Worm (Caenorhabditis elegans) whole organism, young adult: ENCODE measurements around the gene asb-1.
A peak's percentile ranks its signal among the peaks of the same experiment; 100 is the strongest.

Experiments
- B0019.2 ChIP-seq: fragments of 200-800 bp; sonication (Bioruptor generic); conservative IDR thresholded peaks from 2 replicates; pipeline ENCODE4 v1.3.6; 2022; ENCODE audit warnings: missing genetic modification reagents, missing genetic modification characterization, missing compliant biosample characterization
- B0261.1 ChIP-seq: sonication (generic microtip); optimal IDR thresholded peaks from 2 replicates; lab custom pipeline; 2016; ENCODE audit warnings: mild to moderate bottlenecking, missing genetic modification characterization, moderate library complexity, missing compliant biosample characterization
- F57C9.4 ChIP-seq: sonication (generic microtip); optimal IDR thresholded peaks from 2 replicates; lab custom pipeline; 2017; ENCODE audit warnings: mild to moderate bottlenecking, missing genetic modification characterization, missing compliant biosample characterization
- Y53F4B.3 ChIP-seq: fragments of 200-800 bp; sonication (Bioruptor generic); IDR thresholded peaks from 2 replicates; pipeline ENCODE4 v1.3.6; 2022; ENCODE audit warnings: missing genetic modification reagents, missing genetic modification characterization, missing compliant biosample characterization
- Y67H2A.10 ChIP-seq: fragments of 200-800 bp; sonication (Bioruptor generic); conservative IDR thresholded peaks from 2 replicates; pipeline ENCODE4 v1.3.6; 2022; ENCODE audit warnings: missing genetic modification reagents, missing genetic modification characterization, missing compliant biosample characterization
- Y79H2A.3 ChIP-seq: fragments of 200-800 bp; sonication (Bioruptor generic); conservative IDR thresholded peaks from 2 replicates; pipeline ENCODE4 v1.3.6; 2022; ENCODE audit warnings: missing genetic modification reagents, missing genetic modification characterization, missing compliant biosample characterization
- akir-1 ChIP-seq: fragments of 200-800 bp; sonication (Bioruptor generic); optimal IDR thresholded peaks from 2 replicates; lab custom pipeline; 2018; ENCODE audit warnings: mild to moderate bottlenecking, missing genetic modification characterization, moderate library complexity, missing compliant biosample characterization
- aptf-2 ChIP-seq: fragments of 200-800 bp; sonication (Bioruptor generic); conservative IDR thresholded peaks from 2 replicates; pipeline ENCODE4 v1.3.6; 2022; ENCODE audit warnings: missing genetic modification reagents, missing genetic modification characterization, missing compliant biosample characterization
- attf-6 ChIP-seq: fragments of 200-800 bp; sonication (Bioruptor generic); IDR thresholded peaks from 2 replicates; pipeline ENCODE4 v1.3.6; 2022; ENCODE audit warnings: missing genetic modification reagents, missing genetic modification characterization, missing compliant biosample characterization
- bed-2 ChIP-seq: fragments of 200-800 bp; sonication (Bioruptor generic); IDR thresholded peaks from 2 replicates; pipeline ENCODE4 v1.3.6; 2022; ENCODE audit warnings: missing genetic modification reagents, missing genetic modification characterization, missing compliant biosample characterization
- ccch-3 ChIP-seq: fragments of 200-800 bp; sonication (Bioruptor generic); optimal IDR thresholded peaks from 2 replicates; lab custom pipeline; 2018; ENCODE audit warnings: mild to moderate bottlenecking, missing genetic modification characterization, missing compliant biosample characterization
- ceh-100 ChIP-seq: fragments of 200-800 bp; sonication (Bioruptor generic); IDR thresholded peaks from 2 replicates; pipeline ENCODE4 v1.3.6; 2022; ENCODE audit warnings: missing genetic modification reagents, missing genetic modification characterization, missing compliant biosample characterization
- ceh-40 ChIP-seq: fragments of 200-800 bp; sonication (Bioruptor generic); IDR thresholded peaks from 2 replicates; pipeline ENCODE4 v1.3.6; 2022; ENCODE audit warnings: missing genetic modification characterization, missing compliant biosample characterization
- die-1 ChIP-seq: sonication (generic microtip); optimal IDR thresholded peaks from 2 replicates; lab custom pipeline; 2016; ENCODE audit warnings: missing genotype, mild to moderate bottlenecking, missing genetic modification characterization, missing compliant biosample characterization
- dox-1 ChIP-seq: fragments of 200-800 bp; sonication (Bioruptor generic); IDR thresholded peaks from 2 replicates; pipeline ENCODE4 v1.3.6; 2022; ENCODE audit warnings: missing genetic modification reagents, missing genetic modification characterization, missing compliant biosample characterization
- egrh-3 ChIP-seq: fragments of 200-800 bp; sonication (Bioruptor generic); IDR thresholded peaks from 2 replicates; pipeline ENCODE4 v1.3.6; 2022; ENCODE audit warnings: missing genetic modification reagents, missing genetic modification characterization, missing compliant biosample characterization
- ekl-4 ChIP-seq: fragments of 200-800 bp; sonication (Bioruptor generic); IDR thresholded peaks from 2 replicates; pipeline ENCODE4 v1.3.6; 2022; ENCODE audit warnings: missing genetic modification reagents, missing genetic modification characterization, missing compliant biosample characterization
- ets-4 ChIP-seq: fragments of 200-800 bp; sonication (Bioruptor generic); optimal IDR thresholded peaks from 2 replicates; lab custom pipeline; 2018; ENCODE audit warnings: mild to moderate bottlenecking, missing genetic modification characterization, missing compliant biosample characterization
- hrde-1 ChIP-seq: sonication (generic microtip); optimal IDR thresholded peaks from 2 replicates; lab custom pipeline; 2016; ENCODE audit warnings: missing genetic modification characterization, mild to moderate bottlenecking, missing compliant biosample characterization, moderate library complexity, missing genotype, missing genetic modification reagents, borderline replicate concordance
- let-526 ChIP-seq: fragments of 200-800 bp; sonication (Bioruptor generic); IDR thresholded peaks from 2 replicates; pipeline ENCODE4 v1.3.6; 2022; ENCODE audit warnings: missing genetic modification reagents, missing genetic modification characterization, missing compliant biosample characterization
- lin-26 ChIP-seq: fragments of 200-800 bp; sonication (Bioruptor generic); IDR thresholded peaks from 2 replicates; pipeline ENCODE4 v1.3.6; 2022; ENCODE audit warnings: missing genetic modification reagents, missing genetic modification characterization, missing compliant biosample characterization
- madf-10 ChIP-seq: sonication (generic microtip); optimal IDR thresholded peaks from 2 replicates; lab custom pipeline; 2016; ENCODE audit warnings: mild to moderate bottlenecking, missing genetic modification characterization, missing compliant biosample characterization
- madf-3 ChIP-seq: fragments of 200-800 bp; sonication (Bioruptor generic); IDR thresholded peaks from 2 replicates; pipeline ENCODE4 v1.3.6; 2022; ENCODE audit warnings: missing genetic modification reagents, missing genetic modification characterization, missing compliant biosample characterization
- madf-8 ChIP-seq: fragments of 200-800 bp; sonication (Bioruptor generic); conservative IDR thresholded peaks from 2 replicates; pipeline ENCODE4 v1.3.6; 2022; ENCODE audit warnings: missing genetic modification reagents, missing genetic modification characterization, missing compliant biosample characterization
- mcd-1 ChIP-seq: fragments of 200-800 bp; sonication (Bioruptor generic); IDR thresholded peaks from 2 replicates; pipeline ENCODE4 v1.3.6; 2022; ENCODE audit warnings: missing genetic modification reagents, missing genetic modification characterization, missing compliant biosample characterization
- nfyb-1 ChIP-seq: fragments of 200-800 bp; sonication (Bioruptor generic); IDR thresholded peaks from 2 replicates; pipeline ENCODE4 v1.3.6; 2022; ENCODE audit warnings: missing genetic modification reagents, missing genetic modification characterization, missing compliant biosample characterization
- pbrm-1 ChIP-seq: fragments of 200-800 bp; sonication (Bioruptor generic); IDR thresholded peaks from 2 replicates; pipeline ENCODE4 v1.3.6; 2022; ENCODE audit warnings: missing genetic modification reagents, missing genetic modification characterization, missing compliant biosample characterization
- pha-4 ChIP-seq: fragments of 150-350 bp; sonication (generic microtip); optimal IDR thresholded peaks from 2 replicates; lab custom pipeline; 2014; ENCODE audit warnings: missing biosample characterization, missing genetic modification reagents, missing genetic modification characterization
- repo-1 ChIP-seq: sonication (generic microtip); optimal IDR thresholded peaks from 2 replicates; lab custom pipeline; 2017; ENCODE audit warnings: mild to moderate bottlenecking, missing genetic modification characterization, missing compliant biosample characterization
- sptf-2 ChIP-seq: fragments of 200-800 bp; sonication (Bioruptor generic); optimal IDR thresholded peaks from 2 replicates; lab custom pipeline; 2018; ENCODE audit warnings: mild to moderate bottlenecking, missing genetic modification characterization, missing compliant biosample characterization
- tbp1 ChIP-seq: fragments of 200-800 bp; sonication (Bioruptor generic); optimal IDR thresholded peaks from 2 replicates; lab custom pipeline; 2018; ENCODE audit warnings: mild to moderate bottlenecking, missing genetic modification characterization, missing compliant biosample characterization
- tbx-9 ChIP-seq: sonication (generic microtip); optimal IDR thresholded peaks from 2 replicates; lab custom pipeline; 2016; ENCODE audit warnings: borderline replicate concordance, missing genetic modification characterization, inconsistent platforms, missing compliant biosample characterization
- ztf-22 ChIP-seq: fragments of 200-800 bp; sonication (Bioruptor generic); optimal IDR thresholded peaks from 2 replicates; lab custom pipeline; 2018; ENCODE audit warnings: mild to moderate bottlenecking, missing genetic modification characterization, moderate library complexity, missing compliant biosample characterization
- ztf-25 ChIP-seq: fragments of 200-800 bp; sonication (Bioruptor generic); IDR thresholded peaks from 2 replicates; pipeline ENCODE4 v1.3.6; 2022; ENCODE audit warnings: missing genetic modification reagents, missing genetic modification characterization, missing compliant biosample characterization

asb-1 gene

DNA sequence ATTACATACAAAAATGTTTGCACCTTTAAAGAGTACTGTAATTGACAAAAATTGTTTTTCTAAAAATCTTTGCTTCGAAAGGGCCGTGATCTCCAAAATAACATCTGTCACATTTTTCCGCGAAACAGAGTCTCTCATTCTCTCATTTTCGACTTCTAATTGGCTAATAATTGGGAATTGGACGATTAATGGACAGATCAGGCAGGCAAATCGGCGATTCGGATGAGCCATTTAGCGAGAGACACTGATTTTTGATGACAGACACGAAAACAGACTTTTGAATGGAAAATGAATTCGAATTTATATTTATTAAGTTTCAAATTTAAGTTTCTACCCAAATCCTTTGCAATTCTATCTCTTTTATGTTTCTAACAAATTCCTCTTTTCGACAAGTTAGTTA is 8.2 kb upstream of the asb-1 start:
- no peak for TF ChIP-seq F57C9.4 (tag; lab: Kevin White, UChicago)
- TF ChIP-seq ccch-3 (GFP tag; lab: Kevin White, UChicago), result no peak
- TF ChIP-seq B0019.2 (GFP tag; lab: Robert Waterston, UW), result no peak
- no peak for TF ChIP-seq aptf-2
- TF ChIP-seq madf-10 (tag; lab: Kevin White, UChicago), result no peak
- no peak for TF ChIP-seq ztf-25
- TF ChIP-seq dox-1 (GFP tag; lab: Robert Waterston, UW), result no peak
- no peak for TF ChIP-seq ekl-4 (GFP tag; lab: Robert Waterston, UW)
- no peak for TF ChIP-seq ceh-100 (GFP tag; lab: Robert Waterston, UW)
- no peak for TF ChIP-seq hrde-1 (tag; lab: Kevin White, UChicago)
- no peak for TF ChIP-seq attf-6
- no peak for TF ChIP-seq B0261.1 (tag; lab: Kevin White, UChicago)
- no peak for TF ChIP-seq bed-2 (GFP tag; lab: Robert Waterston, UW)
- no peak for TF ChIP-seq madf-8 (GFP tag; lab: Robert Waterston, UW)
- TF ChIP-seq tbx-9 (tag; lab: Kevin White, UChicago), result no peak
- no peak for TF ChIP-seq Y53F4B.3 (GFP tag; lab: Robert Waterston, UW)
- TF ChIP-seq Y79H2A.3 (GFP tag; lab: Robert Waterston, UW), result no peak
- no peak for TF ChIP-seq ztf-22

DNA sequence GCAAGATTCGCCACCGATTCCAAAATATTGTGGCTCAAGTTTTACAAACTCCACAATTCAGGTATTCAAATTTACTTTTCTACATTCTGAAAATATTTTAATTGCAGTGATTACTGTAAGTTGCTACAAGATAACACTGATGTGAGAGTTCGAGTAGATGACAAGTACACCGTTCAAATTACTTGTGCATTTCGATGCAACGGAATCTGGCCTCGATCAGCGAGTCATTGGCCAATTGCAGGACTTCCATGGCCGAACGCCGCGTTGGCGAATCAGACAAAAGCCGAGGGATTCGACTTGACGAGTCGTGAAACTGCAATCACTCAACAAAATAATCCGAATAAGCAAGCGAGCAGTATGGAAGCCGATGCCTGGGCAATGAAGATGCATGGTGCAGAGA is 5.7 kb upstream of the asb-1 start:
- no peak for TF ChIP-seq pbrm-1 (GFP tag; lab: Robert Waterston, UW)
- TF ChIP-seq nfyb-1, result 0 out of 2 replicates have a peak, but pooled peaks have one; percentile 23
- TF ChIP-seq akir-1 (GFP tag; lab: Kevin White, UChicago), result no peak
- TF ChIP-seq, all 124 proteins: peak for 1

DNA sequence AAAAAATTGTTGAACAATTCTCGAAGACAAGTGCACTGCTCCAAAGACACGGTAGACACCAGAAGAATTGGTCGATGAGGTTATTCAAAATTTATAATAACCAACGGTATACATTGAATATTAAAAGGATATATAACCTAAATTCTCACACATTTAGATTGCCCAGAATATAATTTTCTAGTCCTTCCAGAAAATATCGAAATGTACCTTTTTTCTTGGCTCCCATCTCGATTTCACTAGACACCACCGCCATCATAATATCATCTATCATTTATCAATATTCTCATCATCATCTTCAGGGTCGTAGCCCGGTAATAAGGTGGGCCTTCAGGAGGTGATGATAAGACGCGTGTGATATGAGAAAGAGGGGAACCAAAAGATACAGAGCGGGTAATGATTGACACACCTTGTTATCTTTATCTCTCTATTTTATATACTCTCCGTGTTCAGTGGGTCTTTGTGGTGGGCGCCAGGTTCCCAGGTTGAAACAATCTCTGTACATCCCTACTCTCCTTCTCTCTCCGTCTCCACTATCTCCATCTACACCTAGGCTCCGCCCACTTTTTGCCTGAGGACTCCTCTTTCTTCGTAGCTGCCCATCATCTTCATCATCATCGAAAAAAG is 4.6 kb upstream of the asb-1 start, which contains the start of gene mab-21:
Gene mab-21 (plus strand): TSS at position 615 of the 624 bp plus-strand sequence.
- no peak for TF ChIP-seq ets-4 (GFP tag; lab: Kevin White, UChicago)
- TF ChIP-seq repo-1 (tag; lab: Kevin White, UChicago), result no peak
- TF ChIP-seq nfyb-1, result 0 out of 2 replicates have a peak, but pooled peaks have one; percentile 15
- no peak for TF ChIP-seq pha-4 (tag; lab: Kevin White, UChicago)

DNA sequence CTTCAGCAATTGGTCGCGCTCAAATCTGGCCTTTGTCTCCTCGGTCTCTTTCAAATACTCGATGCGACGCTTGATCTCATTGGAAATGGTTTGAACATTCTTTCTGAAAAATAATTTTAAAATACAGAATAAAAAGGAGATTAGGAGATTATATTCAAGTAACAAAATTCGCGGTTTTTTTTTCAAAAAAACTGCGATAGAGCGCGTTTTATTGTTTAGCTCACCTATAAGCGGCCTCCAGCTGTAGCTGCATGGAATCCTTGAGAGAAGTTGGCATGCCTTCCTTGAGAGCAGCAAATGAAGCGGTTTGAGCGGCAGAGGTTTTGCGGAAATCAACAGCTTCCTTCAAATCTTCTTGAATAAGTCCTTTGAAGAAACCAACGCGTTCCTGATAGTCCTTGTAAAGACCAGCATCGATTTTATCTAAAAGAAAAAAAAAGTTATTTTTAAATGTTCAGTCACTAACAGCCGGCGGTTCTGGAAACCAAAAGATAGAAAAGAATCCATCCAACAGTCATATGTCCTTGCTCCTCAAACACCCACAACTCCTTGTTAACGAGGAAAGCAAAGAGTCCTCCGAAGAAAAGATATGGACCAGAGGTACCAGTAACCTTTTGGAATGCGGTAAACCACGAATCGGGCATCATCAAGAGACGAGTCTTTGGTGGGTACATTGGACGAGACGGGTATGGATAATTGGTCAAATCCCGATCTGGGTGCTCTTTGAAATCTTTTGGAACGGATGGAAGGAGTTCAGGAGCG is 678 bp downstream of the asb-1 start:
- TF ChIP-seq tbp1 (GFP tag; lab: Kevin White, UChicago), result no peak
- 0 out of 2 replicates have a peak, but pooled peaks have one; percentile 43 for TF ChIP-seq lin-26 (GFP tag; lab: Robert Waterston, UW)

DNA sequence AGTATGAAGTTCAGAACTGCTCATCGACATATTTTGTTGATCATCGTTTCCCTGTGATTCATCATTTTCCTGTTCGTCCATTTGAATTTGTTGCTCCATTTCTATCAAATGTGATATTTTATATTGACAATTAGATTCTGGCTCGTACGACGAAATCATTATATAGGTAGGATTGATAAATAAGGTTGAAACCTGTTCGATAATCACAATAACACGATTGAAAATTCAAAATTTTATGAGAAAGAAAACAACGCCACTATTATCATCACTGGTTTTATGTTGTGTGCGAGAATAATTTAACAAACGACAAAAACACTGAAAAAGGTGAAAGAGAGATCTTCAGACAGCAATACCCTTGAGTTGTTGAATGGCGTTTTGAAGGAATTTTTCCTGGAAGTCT is 1.3 kb downstream of the asb-1 start, which contains the start of gene apc-11:
Gene apc-11 (minus strand): TSS at position 101 of the 400 bp plus-strand sequence.
- TF ChIP-seq ceh-100 (GFP tag; lab: Robert Waterston, UW), result no peak
- TF ChIP-seq Y67H2A.10, result no peak
- TF ChIP-seq die-1 (tag; lab: Kevin White, UChicago), result no peak
- TF ChIP-seq akir-1 (GFP tag; lab: Kevin White, UChicago), result no peak
- TF ChIP-seq lin-26 (GFP tag; lab: Robert Waterston, UW), result no peak
- TF ChIP-seq let-526 (GFP tag; lab: Robert Waterston, UW), result no peak
- TF ChIP-seq ztf-25, result no peak
- no peak for TF ChIP-seq sptf-2 (GFP tag; lab: Kevin White, UChicago)
- no peak for TF ChIP-seq egrh-3 (GFP tag; lab: Robert Waterston, UW)
- TF ChIP-seq ceh-40 (GFP tag; lab: Robert Waterston, UW), result no peak
- no peak for TF ChIP-seq madf-3 (GFP tag; lab: Robert Waterston, UW)
- TF ChIP-seq madf-8 (GFP tag; lab: Robert Waterston, UW), result no peak
- TF ChIP-seq mcd-1 (GFP tag; lab: Robert Waterston, UW), result no peak
- TF ChIP-seq, all 124 proteins: peak for 0
